Fruit fly (Drosophila melanogaster): ENCODE measurements around the gene Spindly.

Gene Spindly

dm6 chr2L:3555408-3556058 is 25.4 kb upstream of the Spindly start (continued):
- TF ChIP-seq CG9932 (GFP tag; IDR thresholded peaks at IDR 0.05) (no peak), dysf (GFP tag; IDR thresholded peaks at IDR 0.05) (no peak; the same call in 2 of the 3 replicates), C15 (GFP tag; IDR thresholded peaks at IDR 0.05) (no peak), pita (GFP tag; optimal IDR thresholded peaks at IDR 0.05) (no peak), CG9437 (GFP tag; optimal IDR thresholded peaks at IDR 0.05) (no peak), zen2 (GFP tag; IDR thresholded peaks at IDR 0.05; ENCODE audit: partially characterized antibody) (no peak), Hand (GFP tag; optimal IDR thresholded peaks at IDR 0.05) (no peak), Aef1 (GFP tag; IDR thresholded peaks at IDR 0.05) (no peak), unpg (GFP tag; optimal IDR thresholded peaks at IDR 0.05) (peak; percentile 12), crc (GFP tag; optimal IDR thresholded peaks at IDR 0.05) (no peak), Side (GFP tag; optimal IDR thresholded peaks at IDR 0.05) (no peak), CG2129 (GFP tag; IDR thresholded peaks at IDR 0.05; ENCODE audit: partially characterized antibody) (peak; percentile 42; the same call in 1 of the 2 replicates), ato (GFP tag; IDR thresholded peaks at IDR 0.05; ENCODE audit: partially characterized antibody) (no peak), mirr (GFP tag; optimal IDR thresholded peaks at IDR 0.05) (no peak), pzg (GFP tag; optimal IDR thresholded peaks at IDR 0.05) (no peak), dpn (GFP tag; optimal IDR thresholded peaks at IDR 0.05) (no peak), Dip2 (GFP tag; IDR thresholded peaks at IDR 0.05) (no peak), HLH54F (GFP tag; optimal IDR thresholded peaks at IDR 0.05) (no peak), CG12236 (GFP tag; optimal IDR thresholded peaks at IDR 0.05) (no peak), btn (GFP tag; optimal IDR thresholded peaks at IDR 0.05) (no peak), dmrt11E (tag; optimal IDR thresholded peaks at IDR 0.05) (peak; percentile 65), Atf-2 (GFP tag; optimal IDR thresholded peaks at IDR 0.05) (no peak), CG30020 (tag; optimal IDR thresholded peaks at IDR 0.05) (no peak), CG16863 (GFP tag; optimal IDR thresholded peaks at IDR 0.05) (no peak), CG12391 (tag; optimal IDR thresholded peaks at IDR 0.05) (peak; percentile 24), Sox100B (GFP tag; optimal IDR thresholded peaks at IDR 0.05) (no peak), onecut (GFP tag; IDR thresholded peaks at IDR 0.05) (0 out of 2 replicates have a peak, but pooled peaks have one; percentile 5), CG9215 (GFP tag; IDR thresholded peaks at IDR 0.05) (no peak), CG9609 (GFP tag; optimal IDR thresholded peaks at IDR 0.05) (no peak), Hsf (GFP tag; optimal IDR thresholded peaks at IDR 0.05) (no peak), tll (GFP tag; optimal IDR thresholded peaks at IDR 0.05) (no peak), Dll (GFP tag; IDR thresholded peaks at IDR 0.05; ENCODE audit: partially characterized antibody) (peak; percentile 74), gt (GFP tag; IDR thresholded peaks at IDR 0.05) (no peak), Nf-YA (GFP tag; IDR thresholded peaks at IDR 0.05) (no peak), CG7928 (GFP tag; optimal IDR thresholded peaks at IDR 0.05) (no peak), CG31224 (GFP tag; IDR thresholded peaks at IDR 0.05) (no peak), CG3065 (GFP tag; optimal IDR thresholded peaks at IDR 0.05) (no peak), danr (GFP tag; IDR thresholded peaks at IDR 0.05) (no peak), exex (tag; optimal IDR thresholded peaks at IDR 0.05) (no peak), Nf-YB (GFP tag; optimal IDR thresholded peaks at IDR 0.05) (peak; percentile 46), da (GFP tag; optimal IDR thresholded peaks at IDR 0.05) (no peak), Sox102F (GFP tag; optimal IDR thresholded peaks at IDR 0.05) (peak; percentile 23), CG5953 (GFP tag; IDR thresholded peaks at IDR 0.05) (no peak), slou (GFP tag; optimal IDR thresholded peaks at IDR 0.05) (no peak), Hr3 (GFP tag; optimal IDR thresholded peaks at IDR 0.05) (no peak), sd (tag; optimal IDR thresholded peaks at IDR 0.05) (no peak), klu (GFP tag; IDR thresholded peaks at IDR 0.05) (no peak), pfk (GFP tag; optimal IDR thresholded peaks at IDR 0.05) (no peak), Xrp1 (GFP tag; IDR thresholded peaks at IDR 0.05) (peak; percentile 89), sna (GFP tag; IDR thresholded peaks at IDR 0.05; ENCODE audit: partially characterized antibody) (0 out of 2 replicates have a peak, but pooled peaks have one; percentile 25)

Data from whole organism, embryonic.